Fruit fly (Drosophila melanogaster): ENCODE measurements around the gene CG32982.
A peak's percentile ranks its signal among the peaks of the same experiment; 100 is the strongest.

The CG32982 gene

dm6 chr2L:9198340-9198887 is 72.9 kb downstream of the CG32982 start:
- TF ChIP-seq Jra (GFP tag; optimal IDR thresholded peaks at IDR 0.05) (no peak), tai (GFP tag; optimal IDR thresholded peaks at IDR 0.05) (no peak), br (GFP tag; optimal IDR thresholded peaks at IDR 0.05) (no peak), Myc (optimal IDR thresholded peaks at IDR 0.05) (no peak), psq (GFP tag; optimal IDR thresholded peaks at IDR 0.05) (peak; percentile 45), usp (GFP tag; optimal IDR thresholded peaks at IDR 0.05) (no peak), dl (GFP tag; optimal IDR thresholded peaks at IDR 0.05; ENCODE audit: insufficient read depth in 1 of 2, partially characterized antibody in 2 of 2) (no peak), jim (GFP tag; optimal IDR thresholded peaks at IDR 0.05) (no peak)

DNA sequence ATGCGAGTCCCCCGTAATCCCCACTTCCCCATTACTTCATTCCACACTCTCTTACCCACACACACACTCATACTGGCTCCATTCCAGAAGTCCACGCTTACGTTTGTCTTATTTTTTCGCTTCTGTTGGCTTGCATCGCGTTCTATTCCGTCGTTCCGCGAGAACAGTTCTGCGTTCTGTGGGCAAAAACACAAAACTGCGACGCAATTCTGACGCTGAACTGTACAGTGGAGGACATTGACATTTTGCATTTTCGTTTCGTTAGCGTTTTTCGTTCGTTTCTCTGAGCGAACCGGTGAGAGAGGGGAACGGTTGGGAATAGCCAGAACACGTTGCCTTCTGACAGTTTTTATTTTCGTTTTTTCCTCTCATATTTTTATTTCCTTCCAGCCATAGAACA is 77.9 kb downstream of the CG32982 start:
- peak; percentile 91 for TF ChIP-seq psq (GFP tag; optimal IDR thresholded peaks at IDR 0.05)
- TF ChIP-seq br (GFP tag; optimal IDR thresholded peaks at IDR 0.05): peak; percentile 74
- TF ChIP-seq fru (GFP tag; optimal IDR thresholded peaks at IDR 0.05): peak; percentile 57
- TF ChIP-seq CG9705 (GFP tag; optimal IDR thresholded peaks at IDR 0.05): no peak
- peak; percentile 75 for TF ChIP-seq sage (GFP tag; optimal IDR thresholded peaks at IDR 0.05)
- peak; percentile 58 for TF ChIP-seq Hnf4 (GFP tag; optimal IDR thresholded peaks at IDR 0.05)
- peak; percentile 52 for TF ChIP-seq Sp1 (GFP tag; optimal IDR thresholded peaks at IDR 0.05)
- TF ChIP-seq Mio (GFP tag; optimal IDR thresholded peaks at IDR 0.05): no peak
- peak; percentile 80 for TF ChIP-seq Rel (GFP tag; optimal IDR thresholded peaks at IDR 0.05)
- TF ChIP-seq Rel (tag; optimal IDR thresholded peaks at IDR 0.05): peak; percentile 67
- TF ChIP-seq Dfd (GFP tag; optimal IDR thresholded peaks at IDR 0.05): no peak
- TF ChIP-seq jim (GFP tag; optimal IDR thresholded peaks at IDR 0.05): peak; percentile 4
- no peak for TF ChIP-seq dmrt93B (GFP tag; optimal IDR thresholded peaks at IDR 0.05)
- TF ChIP-seq Jra (GFP tag; optimal IDR thresholded peaks at IDR 0.05): no peak
- peak; percentile 35 for TF ChIP-seq Dif (GFP tag; optimal IDR thresholded peaks at IDR 0.05; ENCODE audit: partially characterized antibody)
- TF ChIP-seq ey (GFP tag; optimal IDR thresholded peaks at IDR 0.05): no peak
- TF ChIP-seq tai (GFP tag; optimal IDR thresholded peaks at IDR 0.05): peak; percentile 64
- TF ChIP-seq Vsx2 (GFP tag; optimal IDR thresholded peaks at IDR 0.05; ENCODE audit: partially characterized antibody): peak; percentile 66
- peak; percentile 89 for TF ChIP-seq CrebA (GFP tag; optimal IDR thresholded peaks at IDR 0.05; ENCODE audit: borderline replicate concordance)
- peak; percentile 72 for TF ChIP-seq brk (GFP tag; optimal IDR thresholded peaks at IDR 0.05)
- TF ChIP-seq foxo (GFP tag; optimal IDR thresholded peaks at IDR 0.05): peak; percentile 8 to 51
- TF ChIP-seq GATAd (GFP tag; optimal IDR thresholded peaks at IDR 0.05): no peak
- peak; percentile 37 for TF ChIP-seq rgr (GFP tag; optimal IDR thresholded peaks at IDR 0.05)
- peak; percentile 43 for TF ChIP-seq woc (GFP tag; optimal IDR thresholded peaks at IDR 0.05)
- TF ChIP-seq lola (GFP tag; optimal IDR thresholded peaks at IDR 0.05): no peak
- TF ChIP-seq dl (GFP tag; optimal IDR thresholded peaks at IDR 0.05; ENCODE audit: insufficient read depth in 1 of 2, partially characterized antibody in 2 of 2): peak; percentile 52 to 72
- no peak for TF ChIP-seq Hr78 (GFP tag; optimal IDR thresholded peaks at IDR 0.05)
- peak; percentile 40 for TF ChIP-seq Hr83 (GFP tag; optimal IDR thresholded peaks at IDR 0.05; ENCODE audit: poor library complexity, severe bottlenecking)
- TF ChIP-seq h (GFP tag; optimal IDR thresholded peaks at IDR 0.05): peak; percentile 69

- peak; percentile 52 for TF ChIP-seq Sp1 (GFP tag; optimal IDR thresholded peaks at IDR 0.05)
- no peak for TF ChIP-seq Mio (GFP tag; optimal IDR thresholded peaks at IDR 0.05)
- peak; percentile 66 for TF ChIP-seq CG32264 (GFP tag; optimal IDR thresholded peaks at IDR 0.05)
- TF ChIP-seq Abd-B (GFP tag; optimal IDR thresholded peaks at IDR 0.05): no peak
- peak; percentile 89 for TF ChIP-seq brk (GFP tag; optimal IDR thresholded peaks at IDR 0.05)
- TF ChIP-seq ey (GFP tag; optimal IDR thresholded peaks at IDR 0.05): no peak
- no peak for TF ChIP-seq dmrt93B (GFP tag; optimal IDR thresholded peaks at IDR 0.05)
- peak; percentile 51 for TF ChIP-seq rgr (GFP tag; optimal IDR thresholded peaks at IDR 0.05)
- peak; percentile 31 for TF ChIP-seq OdsH (GFP tag; optimal IDR thresholded peaks at IDR 0.05)
- no peak for TF ChIP-seq Dfd (GFP tag; optimal IDR thresholded peaks at IDR 0.05)
- peak; percentile 37 for TF ChIP-seq br (GFP tag; optimal IDR thresholded peaks at IDR 0.05)
- TF ChIP-seq Myc (optimal IDR thresholded peaks at IDR 0.05): no peak
- peak; percentile 25 for TF ChIP-seq Hr83 (GFP tag; optimal IDR thresholded peaks at IDR 0.05; ENCODE audit: poor library complexity, severe bottlenecking)
- no peak for TF ChIP-seq Hr78 (GFP tag; optimal IDR thresholded peaks at IDR 0.05)
- peak; percentile 20 for TF ChIP-seq Jra (GFP tag; optimal IDR thresholded peaks at IDR 0.05)
- peak; percentile 69 for TF ChIP-seq tai (GFP tag; optimal IDR thresholded peaks at IDR 0.05)
- TF ChIP-seq Rel (GFP tag; optimal IDR thresholded peaks at IDR 0.05): peak; percentile 97
- peak; percentile 69 for TF ChIP-seq Rel (tag; optimal IDR thresholded peaks at IDR 0.05)
- peak; percentile 88 for TF ChIP-seq sage (GFP tag; optimal IDR thresholded peaks at IDR 0.05)
- no peak for TF ChIP-seq lola (GFP tag; optimal IDR thresholded peaks at IDR 0.05)
- TF ChIP-seq woc (GFP tag; optimal IDR thresholded peaks at IDR 0.05): peak; percentile 58
- no peak for TF ChIP-seq HLH106 (tag; optimal IDR thresholded peaks at IDR 0.05)
- TF ChIP-seq sv (GFP tag; optimal IDR thresholded peaks at IDR 0.05): no peak
- peak; percentile 39 for TF ChIP-seq fru (GFP tag; optimal IDR thresholded peaks at IDR 0.05)
- peak in 1 of 2 experiments; percentile 92 for TF ChIP-seq foxo (GFP tag; optimal IDR thresholded peaks at IDR 0.05)
- no peak for TF ChIP-seq usp (GFP tag; optimal IDR thresholded peaks at IDR 0.05)
- TF ChIP-seq dsf (GFP tag; optimal IDR thresholded peaks at IDR 0.05; ENCODE audit: borderline replicate concordance): no peak
- TF ChIP-seq CrebA (GFP tag; optimal IDR thresholded peaks at IDR 0.05; ENCODE audit: borderline replicate concordance): peak; percentile 92
- peak; percentile 65 for TF ChIP-seq h (GFP tag; optimal IDR thresholded peaks at IDR 0.05)
- TF ChIP-seq Hnf4 (GFP tag; optimal IDR thresholded peaks at IDR 0.05): peak; percentile 43
- peak; percentile 75 to 78 for TF ChIP-seq dl (GFP tag; optimal IDR thresholded peaks at IDR 0.05; ENCODE audit: insufficient read depth in 1 of 2, partially characterized antibody in 2 of 2)
- TF ChIP-seq Dif (GFP tag; optimal IDR thresholded peaks at IDR 0.05; ENCODE audit: partially characterized antibody): peak; percentile 81
- no peak for TF ChIP-seq N (GFP tag; optimal IDR thresholded peaks at IDR 0.05)
- TF ChIP-seq jim (GFP tag; optimal IDR thresholded peaks at IDR 0.05): peak; percentile 16
- TF ChIP-seq psq (GFP tag; optimal IDR thresholded peaks at IDR 0.05): peak; percentile 72
- TF ChIP-seq Vsx2 (GFP tag; optimal IDR thresholded peaks at IDR 0.05; ENCODE audit: partially characterized antibody): peak; percentile 30
- no peak for TF ChIP-seq pan (optimal IDR thresholded peaks at IDR 0.05)
- TF ChIP-seq CG9705 (GFP tag; optimal IDR thresholded peaks at IDR 0.05): no peak
- TF ChIP-seq GATAd (GFP tag; optimal IDR thresholded peaks at IDR 0.05): no peak
Observed at dm6 chr2L:9205133-9205615, 79.6 kb downstream of the CG32982 start.

Data from whole organism, wandering third instar larva.